Worm (Caenorhabditis elegans): ENCODE data around the gene K01A2.5.

K01A2.5 gene

DNA sequence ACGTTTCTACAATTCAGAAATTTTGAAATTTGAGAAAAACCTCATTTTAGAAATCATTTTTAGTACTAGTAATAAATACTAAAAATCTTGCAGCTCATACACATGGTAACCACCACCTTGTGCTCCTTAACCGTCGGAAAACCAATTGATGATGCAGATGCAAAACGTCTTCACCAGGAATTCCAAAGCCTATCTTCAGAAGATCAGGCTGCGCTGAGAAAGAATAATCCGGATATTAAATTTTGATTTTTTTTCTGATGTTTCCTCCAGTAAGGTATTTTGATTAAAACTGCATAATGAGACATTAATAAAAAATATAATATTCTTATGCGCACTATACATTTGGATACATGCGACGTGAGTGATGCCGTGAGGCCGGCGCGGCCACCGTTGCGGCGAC is 19.7 kb downstream of the K01A2.5 start:
- TF ChIP-seq mab-5 (tag; optimal IDR thresholded peaks at IDR 0.05) = no peak
- no peak for TF ChIP-seq hlh-1 (tag; optimal IDR thresholded peaks at IDR 0.05)
- no peak for TF ChIP-seq lin-13 (tag; optimal IDR thresholded peaks at IDR 0.05)
- no peak for TF ChIP-seq ham-2 (GFP tag; optimal IDR thresholded peaks at IDR 0.05)
- TF ChIP-seq elt-1 (tag; optimal IDR thresholded peaks at IDR 0.05; ENCODE audit: borderline replicate concordance, insufficient read depth) = no peak
- TF ChIP-seq ceh-43 (GFP tag; optimal IDR thresholded peaks at IDR 0.05) = no peak
- no peak for TF ChIP-seq ces-1 (GFP tag; optimal IDR thresholded peaks at IDR 0.05)
- TF ChIP-seq blmp-1 (tag; optimal IDR thresholded peaks at IDR 0.05) = no peak
- no peak for TF ChIP-seq mls-2 (tag; optimal IDR thresholded peaks at IDR 0.05)
- TF ChIP-seq unc-39 (tag; optimal IDR thresholded peaks at IDR 0.05) = no peak
- no peak for TF ChIP-seq nhr-28 (tag; optimal IDR thresholded peaks at IDR 0.05)
- no peak for TF ChIP-seq M03D4.4 (tag; optimal IDR thresholded peaks at IDR 0.05)
- TF ChIP-seq zip-8 (tag; optimal IDR thresholded peaks at IDR 0.05) = no peak
- no peak for TF ChIP-seq nhr-237 (tag; optimal IDR thresholded peaks at IDR 0.05)
- no peak for TF ChIP-seq unc-62 (GFP tag; optimal IDR thresholded peaks at IDR 0.05)

DNA sequence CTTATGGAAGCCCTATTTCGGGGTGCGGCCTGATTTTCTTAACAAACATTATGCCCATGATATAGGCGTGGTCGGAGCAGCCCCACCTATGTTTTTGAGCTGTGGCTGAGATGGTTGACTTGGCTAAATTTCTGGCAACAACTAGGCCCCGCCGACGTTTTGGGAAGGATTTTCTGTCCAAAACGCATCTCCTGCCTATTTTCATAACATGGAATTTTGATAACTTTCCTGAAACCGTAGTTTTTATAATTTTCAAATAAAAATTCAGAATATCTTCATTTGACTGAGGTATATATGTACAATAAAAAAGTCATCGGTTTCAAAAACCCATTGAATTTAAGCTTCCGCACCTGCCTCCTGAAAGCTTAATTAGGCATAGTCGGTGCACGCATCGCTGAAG is 20.1 kb downstream of the K01A2.5 start:
- no peak for TF ChIP-seq nhr-76 (tag; optimal IDR thresholded peaks at IDR 0.05)
- no peak for TF ChIP-seq nhr-2 (tag; optimal IDR thresholded peaks at IDR 0.05)
- TF ChIP-seq nhr-237 (tag; optimal IDR thresholded peaks at IDR 0.05) = no peak
- TF ChIP-seq lin-32 (GFP tag; optimal IDR thresholded peaks at IDR 0.05) = no peak
- TF ChIP-seq mab-5 (tag; optimal IDR thresholded peaks at IDR 0.05) = no peak
- no peak for TF ChIP-seq mep-1 (tag; optimal IDR thresholded peaks at IDR 0.05)
- TF ChIP-seq M03D4.4 (tag; optimal IDR thresholded peaks at IDR 0.05) = no peak
- TF ChIP-seq hlh-1 (tag; optimal IDR thresholded peaks at IDR 0.05) = no peak
- TF ChIP-seq ceh-43 (GFP tag; optimal IDR thresholded peaks at IDR 0.05) = no peak
- no peak for TF ChIP-seq elt-3 (tag; optimal IDR thresholded peaks at IDR 0.05)
- no peak for TF ChIP-seq ceh-83 (GFP tag; optimal IDR thresholded peaks at IDR 0.05)
- TF ChIP-seq sptf-1 (tag; optimal IDR thresholded peaks at IDR 0.05) = no peak

DNA sequence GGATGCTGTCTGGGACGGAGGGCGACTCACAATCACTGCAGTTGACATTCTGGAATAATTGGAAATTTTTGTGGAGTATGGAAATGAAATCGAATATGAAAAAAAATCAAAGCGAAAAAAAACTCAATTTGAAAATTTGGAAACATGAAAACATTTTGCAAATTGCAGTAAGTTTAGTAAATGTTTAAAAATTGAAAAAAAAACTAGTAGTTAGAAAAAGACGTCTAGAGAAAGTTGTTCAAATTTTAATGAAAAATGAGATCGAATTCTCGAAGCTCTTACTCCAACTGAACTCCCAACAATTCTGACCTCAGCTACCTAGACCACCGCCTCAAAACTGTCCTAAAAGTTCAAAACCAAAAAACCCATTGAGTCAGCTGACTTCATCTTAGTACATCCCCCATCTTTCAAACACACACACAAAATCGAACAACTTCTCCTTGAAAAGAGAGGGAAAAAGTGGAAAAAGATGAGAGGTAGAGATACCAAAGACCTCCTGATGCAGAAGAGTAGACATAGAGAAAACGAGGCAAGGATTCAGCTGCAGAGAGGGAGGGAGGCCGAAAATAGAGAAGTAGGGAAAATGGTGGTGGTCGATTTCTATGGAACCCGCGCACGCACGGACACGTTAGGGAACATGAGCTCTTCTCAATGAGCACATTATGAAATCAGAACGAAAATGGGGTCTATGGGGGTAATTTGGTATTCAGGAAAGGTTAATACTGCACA is 22.1 kb downstream of the K01A2.5 start, which contains the start of gene K01A2.10:
TSS of gene K01A2.10 (minus strand) at position 51 of the 729 bp plus-strand sequence.
- TF ChIP-seq drap-1 (GFP tag; optimal IDR thresholded peaks at IDR 0.05) (no peak), ham-2 (GFP tag; optimal IDR thresholded peaks at IDR 0.05) (no peak), nhr-28 (tag; optimal IDR thresholded peaks at IDR 0.05) (no peak), nhr-12 (tag; optimal IDR thresholded peaks at IDR 0.05) (no peak), unc-62 (GFP tag; optimal IDR thresholded peaks at IDR 0.05) (no peak), ztf-11 (tag; optimal IDR thresholded peaks at IDR 0.05) (no peak), hlh-1 (tag; optimal IDR thresholded peaks at IDR 0.05) (peak; percentile 26), M03D4.4 (tag; optimal IDR thresholded peaks at IDR 0.05) (no peak), ceh-39 (tag; optimal IDR thresholded peaks at IDR 0.05) (no peak), snpc-4 (tag; optimal IDR thresholded peaks at IDR 0.05) (no peak), lin-32 (GFP tag; optimal IDR thresholded peaks at IDR 0.05) (no peak), flh-1 (GFP tag; optimal IDR thresholded peaks at IDR 0.05) (no peak), blmp-1 (tag; optimal IDR thresholded peaks at IDR 0.05) (no peak), sptf-1 (tag; optimal IDR thresholded peaks at IDR 0.05) (peak; percentile 15), mab-5 (tag; optimal IDR thresholded peaks at IDR 0.05) (no peak), tbx-8 (GFP tag; optimal IDR thresholded peaks at IDR 0.05) (no peak), mep-1 (tag; optimal IDR thresholded peaks at IDR 0.05) (peak; percentile 1)

DNA sequence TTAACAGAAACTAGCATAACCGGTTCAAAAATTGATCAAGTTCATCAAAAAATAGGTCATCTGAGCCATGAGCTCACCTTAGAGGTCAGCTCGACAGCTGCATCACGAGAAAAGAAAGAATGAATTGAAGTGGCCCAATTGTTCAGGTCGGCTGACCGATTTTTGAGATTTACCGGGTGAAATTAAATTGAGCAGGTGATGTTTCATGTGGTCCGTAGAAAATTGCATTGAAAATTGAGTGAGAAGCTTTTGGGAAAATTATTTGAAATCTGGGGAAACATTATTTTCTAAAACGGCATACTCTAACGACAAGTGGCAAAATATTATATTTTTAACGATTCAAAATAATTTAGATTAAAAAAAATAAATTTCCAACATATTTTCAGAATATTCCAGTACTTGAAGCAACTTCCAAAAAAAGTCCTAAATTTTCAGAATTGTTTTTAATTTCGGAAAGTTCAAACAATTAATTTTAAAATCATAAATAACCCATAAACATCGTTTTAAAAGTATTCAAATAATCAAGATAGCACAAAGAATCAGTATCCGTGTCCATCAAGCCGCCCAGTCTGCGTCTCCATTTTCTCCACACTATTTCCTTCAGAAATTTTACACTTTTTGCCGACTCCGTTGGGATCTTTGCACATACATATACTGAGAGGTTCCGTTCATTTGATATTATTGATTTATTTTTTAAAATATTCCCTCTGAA is 24.7 kb downstream of the K01A2.5 start, which contains the start of gene sgcb-1:
TSS of gene sgcb-1 (plus strand) at position 662 of the 712 bp plus-strand sequence.
- TF ChIP-seq lin-13 (tag; optimal IDR thresholded peaks at IDR 0.05) = no peak
- TF ChIP-seq nhr-2 (tag; optimal IDR thresholded peaks at IDR 0.05) = no peak
- no peak for TF ChIP-seq sem-2 (GFP tag; optimal IDR thresholded peaks at IDR 0.05)
- TF ChIP-seq drap-1 (GFP tag; optimal IDR thresholded peaks at IDR 0.05) = no peak
- TF ChIP-seq blmp-1 (tag; optimal IDR thresholded peaks at IDR 0.05) = no peak
- TF ChIP-seq pha-4 (tag; optimal IDR thresholded peaks at IDR 0.05) = no peak
- no peak for TF ChIP-seq lsy-2 (tag; optimal IDR thresholded peaks at IDR 0.05)
- no peak for TF ChIP-seq ceh-43 (GFP tag; optimal IDR thresholded peaks at IDR 0.05)
- no peak for TF ChIP-seq nhr-28 (tag; optimal IDR thresholded peaks at IDR 0.05)
- TF ChIP-seq snpc-4 (tag; optimal IDR thresholded peaks at IDR 0.05) = no peak
- no peak for TF ChIP-seq nhr-237 (tag; optimal IDR thresholded peaks at IDR 0.05)
- TF ChIP-seq elt-3 (tag; optimal IDR thresholded peaks at IDR 0.05) = no peak
- no peak for TF ChIP-seq ceh-83 (GFP tag; optimal IDR thresholded peaks at IDR 0.05)

Data from whole organism, mixed stage, embryonic.